Worm (Caenorhabditis elegans): ENCODE data around the gene jmjd-1.2.

ce11 chrIV:4623852-4624251 is 36.9 kb upstream of the jmjd-1.2 start:
- TF ChIP-seq F10B5.3 (tag; optimal IDR thresholded peaks at IDR 0.05) = no peak
- no peak for TF ChIP-seq pqm-1 (tag; optimal IDR thresholded peaks at IDR 0.05)
- no peak for TF ChIP-seq mep-1 (tag; optimal IDR thresholded peaks at IDR 0.05)
- TF ChIP-seq lin-13 (GFP tag; optimal IDR thresholded peaks at IDR 0.05) = no peak
- TF ChIP-seq F44E2.7 (GFP tag; IDR thresholded peaks at IDR 0.05) = no peak
- TF ChIP-seq hlh-30 (tag; optimal IDR thresholded peaks at IDR 0.05; ENCODE audit: insufficient read depth) = no peak

Data from whole organism, L4 larva.